Fruit fly (Drosophila melanogaster) whole organism, embryonic: Measurements from ENCODE around the gene fne.

ENCODE experiments used
- Ada2b ChIP-seq: fragments of 200-800 bp; sonication (Bioruptor generic); IDR thresholded peaks from 2 replicates; pipeline ENCODE4 v1.3.6; 2022; ENCODE audit warnings: missing biosample characterization, missing genetic modification characterization
- Aef1 ChIP-seq: fragments of 200-800 bp; sonication (Bioruptor generic); IDR thresholded peaks from 3 replicates; pipeline ENCODE4 v1.3.6; 2022; ENCODE audit warnings: missing biosample characterization, missing genetic modification characterization
- Atf3 ChIP-seq: fragments of 200-800 bp; sonication (Bioruptor generic); optimal IDR thresholded peaks from 3 replicates; lab custom pipeline; 2016; ENCODE audit warnings: missing biosample characterization, missing genetic modification characterization
- Awh ChIP-seq: fragments of 200-800 bp; sonication (Bioruptor generic); IDR thresholded peaks from 2 replicates; pipeline ENCODE4, ENCODE4 v1.3.6; 2022; ENCODE audit warnings: missing biosample characterization, missing genetic modification characterization
- Blimp-1 ChIP-seq: fragments of 200-800 bp; sonication (Bioruptor generic); optimal IDR thresholded peaks from 3 replicates; lab custom pipeline; 2018; ENCODE audit warnings: missing biosample characterization, missing genetic modification characterization, mild to moderate bottlenecking, moderate library complexity, missing genetic modification reagents
- CG10959 ChIP-seq: fragments of 200-800 bp; sonication (Bioruptor generic); IDR thresholded peaks from 2 replicates; pipeline ENCODE4 v1.3.6; 2022; ENCODE audit warnings: missing biosample characterization, missing genetic modification characterization
- CG11504 ChIP-seq: fragments of 200-800 bp; sonication (Bioruptor generic); optimal IDR thresholded peaks from 3 replicates; lab custom pipeline; 2019; ENCODE audit warnings: missing biosample characterization, mild to moderate bottlenecking, missing genetic modification characterization, moderate library complexity
- CG12104 ChIP-seq: fragments of 200-800 bp; sonication (Bioruptor generic); optimal IDR thresholded peaks from 3 replicates; lab custom pipeline; 2016; ENCODE audit warnings: missing biosample characterization, missing genetic modification characterization
- CG12659 ChIP-seq: fragments of 200-800 bp; sonication (Bioruptor generic); optimal IDR thresholded peaks from 3 replicates; lab custom pipeline; 2017; ENCODE audit warnings: mild to moderate bottlenecking, missing biosample characterization, missing genetic modification reagents, missing genetic modification characterization
- CG14014 ChIP-seq: fragments of 200-800 bp; sonication (Bioruptor generic); IDR thresholded peaks from 2 replicates; pipeline ENCODE4 v1.3.6; 2022; ENCODE audit warnings: missing biosample characterization, missing genetic modification characterization
- CG14441 ChIP-seq: fragments of 200-800 bp; sonication (Bioruptor generic); IDR thresholded peaks from 2 replicates; pipeline ENCODE4 v1.3.6; 2022; ENCODE audit warnings: missing biosample characterization, missing genetic modification characterization
- CG14710 ChIP-seq: fragments of 200-800 bp; sonication (Bioruptor generic); optimal IDR thresholded peaks from 3 replicates; lab custom pipeline; 2019; ENCODE audit warnings: missing biosample characterization, mild to moderate bottlenecking, missing genetic modification characterization, moderate library complexity
- CG15011 ChIP-seq: fragments of 200-800 bp; sonication (Bioruptor generic); optimal IDR thresholded peaks from 3 replicates; lab custom pipeline; 2018; ENCODE audit warnings: missing biosample characterization, mild to moderate bottlenecking, missing genetic modification characterization
- CG1603 ChIP-seq: fragments of 200-800 bp; sonication (Bioruptor generic); optimal IDR thresholded peaks from 2 replicates; lab custom pipeline; 2019; ENCODE audit warnings: missing biosample characterization, mild to moderate bottlenecking, missing genetic modification characterization, moderate library complexity
- CG17359 ChIP-seq: fragments of 200-800 bp; sonication (Bioruptor generic); optimal IDR thresholded peaks from 3 replicates; lab custom pipeline; 2018; ENCODE audit warnings: missing biosample characterization, mild to moderate bottlenecking, missing genetic modification characterization, moderate library complexity
- CG17568 ChIP-seq: fragments of 200-800 bp; sonication (Bioruptor generic); optimal IDR thresholded peaks from 2 replicates; lab custom pipeline; 2018; ENCODE audit warnings: missing biosample characterization, mild to moderate bottlenecking, missing genetic modification characterization, moderate library complexity
- CG17912 ChIP-seq: fragments of 200-800 bp; sonication (Bioruptor generic); optimal IDR thresholded peaks from 2 replicates; lab custom pipeline; 2018; ENCODE audit warnings: missing biosample characterization, mild to moderate bottlenecking, missing genetic modification characterization
- CG32772 ChIP-seq: fragments of 200-800 bp; sonication (Bioruptor generic); IDR thresholded peaks from 2 replicates; pipeline ENCODE4 v1.3.6; 2022; ENCODE audit warnings: missing biosample characterization, missing genetic modification characterization
- CG8944 ChIP-seq: fragments of 200-800 bp; sonication (Bioruptor generic); optimal IDR thresholded peaks from 3 replicates; lab custom pipeline; 2016; ENCODE audit warnings: missing biosample characterization, missing genetic modification characterization
- CG9727 ChIP-seq: fragments of 200-800 bp; sonication (Bioruptor generic); optimal IDR thresholded peaks from 3 replicates; lab custom pipeline; 2017; ENCODE audit warnings: missing biosample characterization, mild to moderate bottlenecking, missing genetic modification characterization
- CG9932 ChIP-seq: fragments of 200-800 bp; sonication (Bioruptor generic); IDR thresholded peaks from 2 replicates; pipeline ENCODE4 v1.3.6; 2022; ENCODE audit warnings: missing biosample characterization, missing genetic modification characterization
- D ChIP-seq, 2 experiments: fragments of 200-800 bp in 1 of 2; fragments of >200 bp in 1 of 2; sonication (Bioruptor generic) in 1 of 2; optimal IDR thresholded peaks; 2 replicates in 1 of 2; 3 replicates in 1 of 2; lab custom pipeline; 2017; ENCODE audit warnings: mild to moderate bottlenecking in 1 of 2, missing biosample characterization in 1 of 2, missing genetic modification characterization in 1 of 2, missing genetic modification reagents in 1 of 2
- Dbx ChIP-seq: fragments of 200-800 bp; sonication (Bioruptor generic); IDR thresholded peaks from 3 replicates; pipeline ENCODE4 v1.3.6; 2022; ENCODE audit warnings: missing biosample characterization, missing genetic modification characterization
- Ets65A ChIP-seq: fragments of 200-800 bp; sonication (Bioruptor generic); peaks from one replicate; lab custom pipeline; 2016; ENCODE audit warnings: missing biosample characterization, missing genetic modification characterization
- Fer3 ChIP-seq: fragments of 200-800 bp; sonication (Bioruptor generic); optimal IDR thresholded peaks from 2 replicates; lab custom pipeline; 2018; ENCODE audit warnings: missing biosample characterization, mild to moderate bottlenecking, missing genetic modification characterization, moderate library complexity
- MESR4 ChIP-seq: fragments of 200-800 bp; sonication (Bioruptor generic); optimal IDR thresholded peaks from 2 replicates; lab custom pipeline; 2018; ENCODE audit warnings: missing biosample characterization, mild to moderate bottlenecking, missing genetic modification characterization, moderate library complexity
- Med ChIP-seq: fragments of 200-800 bp; sonication (Bioruptor generic); peaks from one replicate; lab custom pipeline; 2016; ENCODE audit warnings: missing biosample characterization, missing genetic modification characterization, mild to moderate bottlenecking, inconsistent platforms, moderate library complexity
- Pdp1 ChIP-seq, 2 experiments: fragments of 200-800 bp; sonication (Bioruptor generic); optimal IDR thresholded peaks; 3 replicates each; lab custom pipeline; 2016; ENCODE audit warnings: missing biosample characterization in 2 of 2, missing genetic modification characterization in 2 of 2, mild to moderate bottlenecking in 1 of 2, moderate library complexity in 1 of 2
- Ptx1 ChIP-seq: fragments of 200-800 bp; sonication (Bioruptor generic); IDR thresholded peaks from 2 replicates; pipeline ENCODE4 v1.3.6; 2022; ENCODE audit warnings: missing biosample characterization, missing genetic modification characterization
- Rfx ChIP-seq: fragments of 200-800 bp; sonication (Bioruptor generic); IDR thresholded peaks from 2 replicates; pipeline ENCODE4 v1.3.6; 2022; ENCODE audit warnings: missing biosample characterization, missing genetic modification characterization
- Xrp1 ChIP-seq: fragments of 200-800 bp; sonication (Bioruptor generic); IDR thresholded peaks from 2 replicates; pipeline ENCODE4 v1.3.6; 2022; ENCODE audit warnings: missing biosample characterization, missing genetic modification characterization
- al ChIP-seq: fragments of 200-800 bp; sonication (Bioruptor generic); IDR thresholded peaks from 2 replicates; pipeline ENCODE4 v1.3.6; 2022; ENCODE audit warnings: missing biosample characterization, missing genetic modification characterization
- br ChIP-seq: fragments of >200 bp; optimal IDR thresholded peaks from 2 replicates; lab custom pipeline; 2017
- bsh ChIP-seq, 2 experiments: fragments of 200-800 bp; sonication (Bioruptor generic); optimal IDR thresholded peaks; 2 replicates each; lab custom pipeline; 2017 to 2018; ENCODE audit warnings: mild to moderate bottlenecking in 2 of 2, missing biosample characterization in 2 of 2, missing genetic modification characterization in 2 of 2, moderate library complexity in 1 of 2
- crc ChIP-seq: fragments of 200-800 bp; sonication (Bioruptor generic); optimal IDR thresholded peaks from 2 replicates; lab custom pipeline; 2016; ENCODE audit warnings: missing biosample characterization, missing genetic modification characterization
- crol ChIP-seq: fragments of 200-800 bp; sonication (Bioruptor generic); IDR thresholded peaks from 2 replicates; pipeline ENCODE4 v1.3.6; 2022; ENCODE audit warnings: missing biosample characterization, missing genetic modification characterization
- dysf ChIP-seq: fragments of 200-800 bp; sonication (Bioruptor generic); IDR thresholded peaks from 3 replicates; pipeline ENCODE4 v1.3.6; 2022; ENCODE audit warnings: missing biosample characterization, missing genetic modification characterization
- emc ChIP-seq: fragments of 200-800 bp; sonication (Bioruptor generic); optimal IDR thresholded peaks from 2 replicates; lab custom pipeline; 2016; ENCODE audit warnings: missing biosample characterization, missing genetic modification characterization
- gem ChIP-seq: fragments of 200-800 bp; sonication (Bioruptor generic); optimal IDR thresholded peaks from 2 replicates; lab custom pipeline; 2019; ENCODE audit warnings: missing biosample characterization, mild to moderate bottlenecking, missing genetic modification characterization, moderate library complexity
- grau ChIP-seq: fragments of 200-800 bp; optimal IDR thresholded peaks from 3 replicates; lab custom pipeline; 2019; ENCODE audit warnings: missing biosample characterization, mild to moderate bottlenecking, missing genetic modification characterization, moderate library complexity
- grn ChIP-seq: fragments of 200-800 bp; sonication (Bioruptor generic); optimal IDR thresholded peaks from 3 replicates; lab custom pipeline; 2017; ENCODE audit warnings: missing biosample characterization, missing genetic modification characterization
- h ChIP-seq: fragments of >200 bp; optimal IDR thresholded peaks from 2 replicates; lab custom pipeline; 2017
- pan ChIP-seq, 4 experiments: fragments of >200 bp in 3 of 4; fragments of 200-800 bp in 1 of 4; sonication (Bioruptor generic) in 1 of 4; optimal IDR thresholded peaks in 3 of 4; IDR thresholded peaks in 1 of 4; 2 replicates each; pipeline versions ENCODE4 v1.3.6 to Lab custom; 2017 to 2022; ENCODE audit warnings: missing biosample characterization in 2 of 4, missing genetic modification characterization in 2 of 4, mixed read lengths in 1 of 4
- phol ChIP-seq: fragments of 200-800 bp; sonication (Bioruptor generic); optimal IDR thresholded peaks from 3 replicates; lab custom pipeline; 2018; ENCODE audit warnings: missing biosample characterization, mild to moderate bottlenecking, missing genetic modification characterization, moderate library complexity
- prd ChIP-seq, 3 experiments: fragments of >200 bp in 2 of 3; fragments of 200-800 bp in 1 of 3; sonication (Bioruptor generic) in 1 of 3; optimal IDR thresholded peaks in 2 of 3; IDR thresholded peaks in 1 of 3; 2 replicates in 2 of 3; 3 replicates in 1 of 3; pipeline versions ENCODE4 v1.3.6 to Lab custom; 2017 to 2022; ENCODE audit warnings: missing biosample characterization in 1 of 3, missing genetic modification characterization in 1 of 3
- sens ChIP-seq: fragments of 200-800 bp; sonication (Bioruptor generic); peaks from one replicate; lab custom pipeline; 2016; ENCODE audit warnings: missing biosample characterization, missing genetic modification characterization
- sisA ChIP-seq: fragments of 200-800 bp; sonication (Bioruptor generic); IDR thresholded peaks from 2 replicates; pipeline ENCODE4 v1.3.6; 2022; ENCODE audit warnings: missing biosample characterization, missing genetic modification characterization
- slbo ChIP-seq: fragments of 200-800 bp; sonication (Bioruptor generic); IDR thresholded peaks from 2 replicates; pipeline ENCODE4 v1.3.6; 2022; ENCODE audit warnings: missing biosample characterization, missing genetic modification characterization
- so ChIP-seq: fragments of 200-800 bp; sonication (Bioruptor generic); IDR thresholded peaks from 3 replicates; pipeline ENCODE4 v1.3.6; 2022; ENCODE audit warnings: missing biosample characterization, missing genetic modification characterization
- yki ChIP-seq: fragments of >200 bp; optimal IDR thresholded peaks from 3 replicates; lab custom pipeline; 2018
- zen ChIP-seq: fragments of 200-800 bp; sonication (Bioruptor generic); optimal IDR thresholded peaks from 3 replicates; lab custom pipeline; 2018; ENCODE audit warnings: missing biosample characterization, mild to moderate bottlenecking, missing genetic modification characterization, moderate library complexity

fne gene

DNA sequence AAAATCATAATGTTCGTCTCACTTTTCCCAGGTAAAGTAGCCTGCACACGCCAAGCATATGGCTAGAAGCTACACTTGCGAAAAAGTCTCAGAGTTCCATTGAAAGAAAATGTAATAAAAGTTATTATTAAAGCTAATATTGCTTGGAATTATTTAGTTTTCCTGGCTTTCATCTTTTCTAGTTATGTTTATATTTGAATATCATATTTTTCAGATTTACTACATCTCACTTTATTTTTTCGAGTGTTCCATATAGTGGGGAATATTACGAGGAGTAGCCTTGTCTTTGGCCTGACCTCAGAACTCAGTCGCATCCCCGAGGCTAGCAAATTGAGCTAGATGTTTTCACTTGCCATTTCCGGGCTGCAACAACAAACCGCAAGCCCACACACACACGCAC is 29.7 kb upstream of the fne start:
- TF ChIP-seq CG10959 (peak; percentile 52), al (GFP tag; lab: Robert Waterston, UW) (no peak), CG32772 (GFP tag; lab: Robert Waterston, UW) (peak; percentile 36; the same call in 1 of the 2 replicates), Atf3 (no peak), Awh (GFP tag; lab: Robert Waterston, UW) (0 out of 2 replicates have a peak, but pooled peaks have one; percentile 13), CG17912 (GFP tag; lab: Kevin White, UChicago) (no peak), sens (peak; percentile 26), CG1603 (tag; lab: Kevin White, UChicago) (peak; percentile 0), Blimp-1 (GFP tag; lab: Kevin White, UChicago) (peak; percentile 20), Xrp1 (GFP tag; lab: Robert Waterston, UW) (peak; percentile 20; the same call in 1 of the 2 replicates), crc (GFP tag; lab: Kevin White, UChicago) (no peak), CG14014 (no peak), crol (GFP tag; lab: Robert Waterston, UW) (no peak), phol (tag; lab: Kevin White, UChicago) (peak; percentile 28), bsh (GFP tag; optimal IDR thresholded peaks at IDR 0.05; lab: Kevin White, UChicago) (peak in 1 of 2 experiments; percentile 24), CG11504 (tag; lab: Kevin White, UChicago) (peak; percentile 19), slbo (GFP tag; lab: Robert Waterston, UW) (peak; percentile 15; the same call in 1 of the 2 replicates), zen (peak; percentile 55), Ada2b (0 out of 2 replicates have a peak, but pooled peaks have one; percentile 36), CG17568 (GFP tag; lab: Kevin White, UChicago) (no peak), Rfx (GFP tag; lab: Robert Waterston, UW) (peak; percentile 40; the same call in 1 of the 2 replicates), Aef1 (GFP tag; lab: Robert Waterston, UW) (0 out of 3 replicates have a peak, but pooled peaks have one; percentile 14), pan (optimal IDR thresholded peaks at IDR 0.05; lab: Kevin White, UChicago) (no peak), pan (GFP tag; optimal IDR thresholded peaks at IDR 0.05 in 1 of 2, IDR thresholded peaks at IDR 0.05 in 1 of 2) (peak in 1 of 2 experiments; percentile 41), so (no peak), yki (lab: Kevin White, UChicago) (no peak), Med (GFP tag; lab: Kevin White, UChicago) (peak; percentile 48), CG14710 (peak; percentile 2), dysf (GFP tag; lab: Robert Waterston, UW) (0 out of 3 replicates have a peak, but pooled peaks have one; percentile 23), sisA (GFP tag; lab: Robert Waterston, UW) (peak; percentile 49), Ets65A (GFP tag; lab: Kevin White, UChicago) (peak; percentile 75), CG9727 (GFP tag; lab: Kevin White, UChicago) (peak; percentile 1), gem (tag; lab: Kevin White, UChicago) (peak; percentile 26), CG9932 (GFP tag; lab: Robert Waterston, UW) (0 out of 2 replicates have a peak, but pooled peaks have one; percentile 6), Ptx1 (GFP tag; lab: Robert Waterston, UW) (peak; percentile 45), CG14441 (GFP tag; lab: Robert Waterston, UW) (0 out of 2 replicates have a peak, but pooled peaks have one; percentile 22), prd (optimal IDR thresholded peaks at IDR 0.05; lab: Kevin White, UChicago) (no peak), prd (GFP tag; IDR thresholded peaks at IDR 0.05; lab: Robert Waterston, UW) (peak; percentile 66)

DNA sequence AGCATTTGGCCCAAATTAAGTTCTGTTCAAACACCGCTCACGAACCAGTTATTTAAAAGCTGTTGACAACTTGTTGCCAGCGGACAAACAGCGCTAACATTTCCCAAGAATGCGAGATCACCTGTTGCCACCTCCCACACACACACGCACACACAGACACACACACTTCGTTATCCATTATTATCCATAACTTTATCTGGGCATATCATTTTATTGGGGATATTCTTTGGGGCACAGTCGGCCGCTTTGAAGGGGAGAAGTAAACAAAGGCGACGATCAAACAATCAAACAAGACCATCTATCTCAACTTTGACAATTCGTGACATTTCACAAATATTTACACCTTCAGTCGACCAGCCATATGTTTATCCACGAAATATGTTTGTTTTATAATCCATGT is 28.2 kb upstream of the fne start:
- TF ChIP-seq CG15011, result peak; percentile 28
- TF ChIP-seq CG12659 (GFP tag; lab: Kevin White, UChicago), result no peak
- no peak for TF ChIP-seq MESR4 (GFP tag; lab: Kevin White, UChicago)
- peak; percentile 2 for TF ChIP-seq CG12104 (GFP tag; lab: Kevin White, UChicago)
- no peak for TF ChIP-seq br (lab: Kevin White, UChicago)
- no peak for TF ChIP-seq grau
- TF ChIP-seq Fer3 (tag; lab: Kevin White, UChicago), result no peak
- no peak for TF ChIP-seq h (lab: Kevin White, UChicago)
- no peak for TF ChIP-seq CG8944 (GFP tag; lab: Kevin White, UChicago)
- peak; percentile 15 for TF ChIP-seq grn (GFP tag; lab: Kevin White, UChicago)
- TF ChIP-seq D (optimal IDR thresholded peaks at IDR 0.05; lab: Kevin White, UChicago), result no peak
- peak; percentile 28 for TF ChIP-seq D (GFP tag; optimal IDR thresholded peaks at IDR 0.05; lab: Kevin White, UChicago)
- TF ChIP-seq CG9727 (GFP tag; lab: Kevin White, UChicago), result peak; percentile 12
- peak in 1 of 2 experiments; percentile 10 for TF ChIP-seq Pdp1 (GFP tag; optimal IDR thresholded peaks at IDR 0.05; lab: Kevin White, UChicago)
- no peak for TF ChIP-seq yki (lab: Kevin White, UChicago)
- TF ChIP-seq emc (GFP tag; lab: Kevin White, UChicago), result no peak
- TF ChIP-seq CG17359 (tag; lab: Kevin White, UChicago), result peak; percentile 28
- TF ChIP-seq Dbx (GFP tag; lab: Robert Waterston, UW), result no peak
